Worm (Caenorhabditis elegans) whole organism, mixed stage, embryonic: ENCODE data around the gene Y82E9BR.20.
"Not testable (repeated sequence)": the region's sequence is repeated elsewhere in the genome, so short reads cannot be mapped to it uniquely, and the experiment has no call there.

Experiments
- M03D4.4 ChIP-seq: sonication (generic microtip); optimal IDR thresholded peaks from 2 replicates; lab custom pipeline; 2017; ENCODE audit warnings: mild to moderate bottlenecking, missing genetic modification characterization, missing compliant biosample characterization
- bed-3 ChIP-seq: fragments of 200-800 bp; sonication (Bioruptor generic); optimal IDR thresholded peaks from 3 replicates; lab custom pipeline; 2018; ENCODE audit warnings: mild to moderate bottlenecking, missing genetic modification characterization, moderate library complexity, missing compliant biosample characterization
- blmp-1 ChIP-seq: fragments of 150-350 bp; optimal IDR thresholded peaks from 2 replicates; lab custom pipeline; 2014; ENCODE audit warnings: missing biosample characterization, missing genetic modification characterization
- ceh-39 ChIP-seq: fragments of 150-350 bp; optimal IDR thresholded peaks from 2 replicates; lab custom pipeline; 2014; ENCODE audit warnings: missing biosample characterization, missing genetic modification characterization
- ceh-43 ChIP-seq: fragments of 200-800 bp; sonication (Bioruptor generic); optimal IDR thresholded peaks from 2 replicates; lab custom pipeline; 2018; ENCODE audit warnings: mild to moderate bottlenecking, missing genetic modification characterization, moderate library complexity, missing compliant biosample characterization
- ceh-83 ChIP-seq: fragments of 200-800 bp; sonication (Bioruptor generic); optimal IDR thresholded peaks from 2 replicates; lab custom pipeline; 2018; ENCODE audit warnings: mild to moderate bottlenecking, missing genetic modification characterization, missing compliant biosample characterization
- drap-1 ChIP-seq: fragments of 200-800 bp; sonication (Bioruptor generic); optimal IDR thresholded peaks from 3 replicates; lab custom pipeline; 2018; ENCODE audit warnings: mild to moderate bottlenecking, missing genetic modification characterization, missing compliant biosample characterization
- elt-3 ChIP-seq: fragments of 150-350 bp; optimal IDR thresholded peaks from 2 replicates; lab custom pipeline; 2014; ENCODE audit warnings: missing biosample characterization, missing genetic modification characterization
- flh-1 ChIP-seq: fragments of 200-800 bp; sonication (Bioruptor generic); optimal IDR thresholded peaks from 2 replicates; lab custom pipeline; 2018; ENCODE audit warnings: mild to moderate bottlenecking, missing genetic modification characterization, moderate library complexity, missing compliant biosample characterization
- ham-2 ChIP-seq: fragments of 200-800 bp; sonication (Bioruptor generic); optimal IDR thresholded peaks from 2 replicates; lab custom pipeline; 2018; ENCODE audit warnings: mild to moderate bottlenecking, missing genetic modification characterization, missing compliant biosample characterization
- hlh-1 ChIP-seq: fragments of 150-350 bp; optimal IDR thresholded peaks from 2 replicates; lab custom pipeline; 2014; ENCODE audit warnings: missing biosample characterization, missing genetic modification reagents, missing genetic modification characterization
- lin-13 ChIP-seq: fragments of 150-350 bp; optimal IDR thresholded peaks from 2 replicates; lab custom pipeline; 2014; ENCODE audit warnings: missing biosample characterization, missing genetic modification characterization
- lin-32 ChIP-seq: fragments of 200-800 bp; sonication (Bioruptor generic); optimal IDR thresholded peaks from 2 replicates; lab custom pipeline; 2018; ENCODE audit warnings: mild to moderate bottlenecking, missing genetic modification characterization, missing compliant biosample characterization
- lsy-2 ChIP-seq: fragments of 150-350 bp; optimal IDR thresholded peaks from 2 replicates; lab custom pipeline; 2014; ENCODE audit warnings: missing biosample characterization, missing genetic modification characterization
- mab-5 ChIP-seq: fragments of 150-350 bp; optimal IDR thresholded peaks from 2 replicates; lab custom pipeline; 2014; ENCODE audit warnings: missing biosample characterization, missing genetic modification characterization
- mep-1 ChIP-seq: fragments of 150-350 bp; optimal IDR thresholded peaks from 2 replicates; lab custom pipeline; 2017; ENCODE audit warnings: missing biosample characterization, missing genetic modification reagents, missing genetic modification characterization, inconsistent platforms
- mls-2 ChIP-seq: sonication (generic microtip); optimal IDR thresholded peaks from 2 replicates; lab custom pipeline; 2016; ENCODE audit warnings: mild to moderate bottlenecking, missing genetic modification characterization, moderate library complexity, missing compliant biosample characterization
- nhr-12 ChIP-seq: fragments of 150-350 bp; optimal IDR thresholded peaks from 2 replicates; lab custom pipeline; 2014; ENCODE audit warnings: missing biosample characterization, missing genetic modification characterization
- nhr-2 ChIP-seq: fragments of 150-350 bp; optimal IDR thresholded peaks from 2 replicates; lab custom pipeline; 2014; ENCODE audit warnings: missing biosample characterization, missing genetic modification characterization
- nhr-237 ChIP-seq: fragments of 150-350 bp; optimal IDR thresholded peaks from 2 replicates; lab custom pipeline; 2014; ENCODE audit warnings: missing biosample characterization, missing genetic modification characterization
- nhr-76 ChIP-seq: sonication (generic microtip); optimal IDR thresholded peaks from 2 replicates; lab custom pipeline; 2017; ENCODE audit warnings: missing biosample characterization, missing genetic modification characterization
- pha-4 ChIP-seq: fragments of 150-350 bp; optimal IDR thresholded peaks from 2 replicates; lab custom pipeline; 2018; ENCODE audit warnings: missing biosample characterization, missing genetic modification reagents, missing genetic modification characterization
- sem-2 ChIP-seq: fragments of 200-800 bp; sonication (Bioruptor generic); optimal IDR thresholded peaks from 2 replicates; lab custom pipeline; 2018; ENCODE audit warnings: mild to moderate bottlenecking, missing genetic modification characterization, missing compliant biosample characterization
- sptf-1 ChIP-seq: sonication (generic microtip); optimal IDR thresholded peaks from 2 replicates; lab custom pipeline; 2017; ENCODE audit warnings: mild to moderate bottlenecking, missing genetic modification characterization, moderate library complexity, missing compliant biosample characterization
- tbx-8 ChIP-seq: fragments of 200-800 bp; sonication (Bioruptor generic); optimal IDR thresholded peaks from 2 replicates; lab custom pipeline; 2018; ENCODE audit warnings: mild to moderate bottlenecking, missing genetic modification characterization, moderate library complexity, missing compliant biosample characterization
- unc-120 ChIP-seq: sonication (generic microtip); optimal IDR thresholded peaks from 2 replicates; lab custom pipeline; 2017; ENCODE audit warnings: missing genetic modification characterization, missing compliant biosample characterization; ENCODE audit not compliant: poor library complexity, severe bottlenecking
- unc-39 ChIP-seq: fragments of 150-350 bp; optimal IDR thresholded peaks from 2 replicates; lab custom pipeline; 2014; ENCODE audit warnings: missing biosample characterization, missing genetic modification characterization
- unc-62 ChIP-seq: fragments of 150-350 bp; optimal IDR thresholded peaks from 2 replicates; lab custom pipeline; 2014; ENCODE audit warnings: missing biosample characterization, missing genetic modification reagents, missing genetic modification characterization
- ztf-11 ChIP-seq: fragments of 150-350 bp; optimal IDR thresholded peaks from 2 replicates; lab custom pipeline; 2014; ENCODE audit warnings: missing biosample characterization, missing genetic modification characterization

The Y82E9BR.20 gene

DNA sequence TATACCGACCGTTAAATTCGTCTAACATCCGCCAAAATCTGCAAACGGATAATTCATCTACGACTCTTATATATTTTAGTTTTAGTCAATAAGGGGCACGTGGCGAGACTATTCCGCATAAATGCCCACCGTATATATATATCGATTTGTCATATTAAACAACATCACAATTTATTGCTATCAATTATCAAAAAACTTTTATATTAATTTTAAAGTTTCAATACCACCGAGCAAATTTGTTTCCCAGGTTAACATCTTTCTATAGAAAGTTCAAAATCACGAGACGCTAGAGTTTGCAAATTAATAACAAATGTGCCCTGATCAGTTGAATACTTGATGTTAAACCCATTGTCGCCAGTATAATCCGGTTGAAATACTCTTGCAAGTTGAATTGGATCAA is 26.7 kb upstream of the Y82E9BR.20 start, which contains the start of gene Y82E9BL.5:
Gene Y82E9BL.5 (minus strand): TSS at position 101 of the 400 bp plus-strand sequence.
- TF ChIP-seq unc-39 (tag; lab: Kevin White, UChicago) (no peak), ceh-43 (GFP tag; lab: Kevin White, UChicago) (no peak), pha-4 (tag; lab: Kevin White, UChicago) (no peak), mep-1 (tag; lab: Kevin White, UChicago) (no peak), ham-2 (GFP tag; lab: Kevin White, UChicago) (no peak), drap-1 (GFP tag; lab: Kevin White, UChicago) (no peak), lsy-2 (tag; lab: Kevin White, UChicago) (no peak), nhr-76 (tag; lab: Kevin White, UChicago) (no peak), nhr-12 (tag; lab: Kevin White, UChicago) (no peak), tbx-8 (GFP tag; lab: Kevin White, UChicago) (no peak), mls-2 (no peak), blmp-1 (no peak)

DNA sequence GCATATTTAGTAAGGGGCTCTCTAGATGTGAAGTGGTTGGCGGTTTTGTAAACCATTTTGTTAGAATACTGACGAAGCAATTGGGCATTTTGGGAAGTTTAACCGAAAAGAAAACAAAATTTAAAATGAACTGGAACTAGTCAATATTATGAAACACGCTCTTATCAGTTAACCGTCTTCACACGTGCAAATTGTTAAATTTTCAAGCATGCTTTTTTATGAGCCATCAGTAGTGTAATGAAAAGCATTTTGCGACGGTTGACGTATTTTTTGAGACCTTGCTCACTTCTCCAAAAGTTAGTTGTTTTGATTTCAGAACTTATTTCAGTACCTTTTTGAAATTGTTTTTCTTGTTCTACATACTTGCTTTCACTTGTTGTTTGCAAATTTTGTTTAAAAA is 24.9 kb upstream of the Y82E9BR.20 start, which contains the start of gene fbxa-25:
Gene fbxa-25 (minus strand): TSS at position 138 of the 400 bp plus-strand sequence.
- TF ChIP-seq lin-32 (GFP tag; lab: Kevin White, UChicago) = no peak
- TF ChIP-seq nhr-2 (tag; lab: Kevin White, UChicago) = no peak
- TF ChIP-seq mep-1 (tag; lab: Kevin White, UChicago) = no peak
- TF ChIP-seq, all 35 proteins: peak for 0

DNA sequence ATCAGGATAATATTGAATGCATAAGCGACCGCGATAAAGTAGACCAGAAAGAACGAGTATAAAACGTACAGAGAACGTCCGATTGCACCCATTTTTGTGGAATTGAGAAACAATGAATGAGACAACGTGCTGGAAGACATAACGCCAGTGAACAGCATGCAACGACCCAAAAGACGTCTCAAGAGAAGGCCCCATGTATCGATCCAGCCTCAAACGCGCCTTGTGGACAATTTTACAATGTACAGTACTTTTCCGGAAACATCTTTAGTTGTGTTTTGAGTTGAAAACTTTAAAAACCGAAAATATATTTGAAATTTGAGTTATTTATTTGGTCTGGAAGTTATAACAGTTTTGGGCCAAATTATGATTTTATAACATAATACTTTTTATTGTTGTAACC is 23.5 kb upstream of the Y82E9BR.20 start, which contains the start of gene Y82E9BL.3:
Gene Y82E9BL.3 (minus strand): TSS at position 101 of the 400 bp plus-strand sequence.
- no peak for TF ChIP-seq ceh-39 (tag; lab: Kevin White, UChicago)
- no peak for TF ChIP-seq blmp-1
- TF ChIP-seq flh-1 (GFP tag; lab: Kevin White, UChicago) = no peak
- TF ChIP-seq unc-62 = no peak
- no peak for TF ChIP-seq mep-1 (tag; lab: Kevin White, UChicago)
- TF ChIP-seq drap-1 (GFP tag; lab: Kevin White, UChicago) = no peak
- no peak for TF ChIP-seq hlh-1
- TF ChIP-seq mls-2 = no peak
- TF ChIP-seq lsy-2 (tag; lab: Kevin White, UChicago) = no peak
- TF ChIP-seq ham-2 (GFP tag; lab: Kevin White, UChicago) = no peak
- TF ChIP-seq sptf-1 (tag; lab: Kevin White, UChicago) = no peak
- no peak for TF ChIP-seq mab-5
- TF ChIP-seq tbx-8 (GFP tag; lab: Kevin White, UChicago) = no peak
- no peak for TF ChIP-seq nhr-76 (tag; lab: Kevin White, UChicago)
- no peak for TF ChIP-seq sem-2 (GFP tag; lab: Kevin White, UChicago)
- TF ChIP-seq pha-4 (tag; lab: Kevin White, UChicago) = no peak
- no peak for TF ChIP-seq elt-3 (tag; lab: Kevin White, UChicago)
- no peak for TF ChIP-seq lin-13
- TF ChIP-seq M03D4.4 = no peak

DNA sequence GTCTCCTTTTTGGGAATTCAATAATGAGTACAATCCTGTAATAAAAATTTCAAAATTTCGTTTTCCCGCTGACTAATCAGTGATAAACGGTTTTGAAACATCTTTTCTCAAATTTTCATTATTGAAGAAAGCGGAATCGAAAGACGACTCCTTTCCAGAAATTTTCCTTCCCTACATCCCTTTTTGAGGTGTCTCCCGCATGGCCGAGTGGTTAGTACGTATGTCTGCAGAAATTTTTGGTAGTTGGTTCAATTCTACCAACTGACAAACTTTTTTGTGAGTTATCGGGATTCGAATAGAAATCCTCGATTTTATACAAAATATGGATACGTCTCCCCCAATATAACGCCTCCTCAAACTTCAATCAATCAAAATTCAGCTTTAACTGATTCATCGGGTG is 19.7 kb upstream of the Y82E9BR.20 start:
- TF ChIP-seq ceh-83 (GFP tag; lab: Kevin White, UChicago) = no peak
- no peak for TF ChIP-seq nhr-76 (tag; lab: Kevin White, UChicago)
- TF ChIP-seq unc-120 (tag; lab: Kevin White, UChicago) = no peak

DNA sequence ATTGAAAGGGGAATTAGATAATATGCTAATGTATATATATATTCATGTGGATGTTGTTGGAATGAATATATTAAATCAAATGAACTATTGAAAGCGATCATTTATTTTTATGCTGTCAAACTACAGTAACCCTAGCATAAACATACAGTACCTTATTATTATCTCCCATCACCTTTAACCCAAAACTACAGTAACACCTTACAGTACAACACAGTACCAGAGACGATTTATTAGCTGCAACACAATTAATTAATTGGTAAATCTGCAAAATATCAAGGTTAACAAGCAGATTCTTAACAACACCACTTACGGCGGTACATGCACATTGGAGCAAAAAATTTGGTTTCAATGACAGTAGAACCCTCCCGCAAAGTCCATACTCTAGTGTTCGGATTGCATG is 18.9 kb upstream of the Y82E9BR.20 start, which contains the start of gene Y82E9BL.1:
Gene Y82E9BL.1 (minus strand): TSS at position 101 of the 400 bp plus-strand sequence.
- no peak for TF ChIP-seq ham-2 (GFP tag; lab: Kevin White, UChicago)
- TF ChIP-seq blmp-1 = no peak
- TF ChIP-seq lin-13 = no peak
- TF ChIP-seq lin-32 (GFP tag; lab: Kevin White, UChicago) = no peak
- no peak for TF ChIP-seq drap-1 (GFP tag; lab: Kevin White, UChicago)
- TF ChIP-seq unc-120 (tag; lab: Kevin White, UChicago) = no peak
- TF ChIP-seq ztf-11 = no peak
- TF ChIP-seq nhr-237 (tag; lab: Kevin White, UChicago) = no peak
- TF ChIP-seq mls-2 = no peak
- TF ChIP-seq mep-1 (tag; lab: Kevin White, UChicago) = no peak
- no peak for TF ChIP-seq sem-2 (GFP tag; lab: Kevin White, UChicago)
- no peak for TF ChIP-seq pha-4 (tag; lab: Kevin White, UChicago)
- no peak for TF ChIP-seq tbx-8 (GFP tag; lab: Kevin White, UChicago)
- TF ChIP-seq, all 35 proteins: peak for 0

DNA sequence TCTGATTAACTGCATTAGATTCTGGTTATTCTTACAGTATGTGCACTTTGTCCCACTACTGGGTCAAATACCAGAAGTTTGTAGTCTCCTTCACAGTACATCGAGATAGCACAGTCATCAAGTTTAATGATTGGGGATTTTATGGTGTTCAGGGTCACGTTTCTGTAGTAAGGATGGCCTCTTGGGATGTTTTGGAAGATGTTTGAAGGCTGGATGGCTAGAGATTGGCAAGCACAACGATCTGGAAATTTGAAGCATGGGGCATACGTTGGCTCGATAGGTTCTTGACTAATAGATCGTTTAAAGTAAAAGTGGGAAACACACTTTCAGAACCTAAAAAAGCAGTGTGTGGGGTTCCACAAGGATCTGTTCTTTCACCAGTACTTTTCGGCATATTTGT is 16.2 kb upstream of the Y82E9BR.20 start, which contains the start of gene Y82E9BR.8:
Gene Y82E9BR.8 (minus strand): TSS at position 101 of the 400 bp plus-strand sequence.
- not testable (repeated sequence) for TF ChIP-seq nhr-12 (tag; lab: Kevin White, UChicago); bed-3 (GFP tag; lab: Kevin White, UChicago); lin-13
